Worm (Caenorhabditis elegans) whole organism, early embryonic: ENCODE measurements around the gene elt-1.

Source experiments
- B0310.2 ChIP-seq: sonication (generic microtip); optimal IDR thresholded peaks from 2 replicates; lab custom pipeline; 2016; ENCODE audit warnings: mild to moderate bottlenecking, missing genetic modification characterization, missing compliant biosample characterization
- F13C5.2 ChIP-seq: sonication (generic microtip); optimal IDR thresholded peaks from 2 replicates; lab custom pipeline; 2017; ENCODE audit warnings: mild to moderate bottlenecking, missing genetic modification characterization, inconsistent platforms, missing compliant biosample characterization
- aly-1 ChIP-seq: sonication (generic microtip); optimal IDR thresholded peaks from 2 replicates; lab custom pipeline; 2016; ENCODE audit warnings: missing genetic modification characterization, missing compliant biosample characterization
- ama-1 ChIP-seq: fragments of 150-350 bp; optimal IDR thresholded peaks from 2 replicates; lab custom pipeline; 2014
- ceh-13 ChIP-seq: fragments of 200-800 bp; sonication (Bioruptor generic); optimal IDR thresholded peaks from 2 replicates; lab custom pipeline; 2018; ENCODE audit warnings: mild to moderate bottlenecking, missing genetic modification characterization, missing compliant biosample characterization
- ceh-36 ChIP-seq: sonication (generic microtip); optimal IDR thresholded peaks from 2 replicates; lab custom pipeline; 2016; ENCODE audit warnings: missing genetic modification characterization, inconsistent platforms, missing compliant biosample characterization
- ets-7 ChIP-seq: sonication (generic microtip); optimal IDR thresholded peaks from 2 replicates; lab custom pipeline; 2016; ENCODE audit warnings: missing genotype, missing genetic modification characterization, missing compliant biosample characterization
- flt-1 ChIP-seq: fragments of 200-800 bp; sonication (Bioruptor generic); IDR thresholded peaks from 2 replicates; pipeline ENCODE4 v1.3.6; 2022; ENCODE audit warnings: missing genetic modification characterization, missing compliant biosample characterization
- hmbx-1 ChIP-seq: sonication (generic microtip); optimal IDR thresholded peaks from 2 replicates; lab custom pipeline; 2016; ENCODE audit warnings: mild to moderate bottlenecking, missing genetic modification characterization, missing compliant biosample characterization
- hnd-1 ChIP-seq: sonication (generic microtip); optimal IDR thresholded peaks from 2 replicates; lab custom pipeline; 2016; ENCODE audit warnings: missing genetic modification characterization, missing compliant biosample characterization
- scrt-1 ChIP-seq: fragments of 200-800 bp; sonication (Bioruptor generic); IDR thresholded peaks from 2 replicates; pipeline ENCODE4 v1.3.6; 2022; ENCODE audit warnings: missing genetic modification characterization, missing compliant biosample characterization

ce11 chrIV:9647789-9648361 is 33.1 kb downstream of the elt-1 start, which contains the start of gene amph-1:
- TF ChIP-seq ets-7 (tag; lab: Kevin White, UChicago), result no peak
- no peak for TF ChIP-seq hnd-1
- no peak for TF ChIP-seq ceh-36 (tag; lab: Kevin White, UChicago)
- TF ChIP-seq hmbx-1 (tag; lab: Kevin White, UChicago), result no peak
- TF ChIP-seq ama-1 (lab: Kevin White, UChicago), result no peak
- TF ChIP-seq flt-1 (GFP tag; lab: Robert Waterston, UW), result no peak
- TF ChIP-seq F13C5.2 (tag; lab: Kevin White, UChicago), result peak; percentile 1
- TF ChIP-seq ceh-13 (GFP tag; lab: Kevin White, UChicago), result no peak
- TF ChIP-seq aly-1 (tag; lab: Kevin White, UChicago), result no peak
- no peak for TF ChIP-seq B0310.2 (tag; lab: Kevin White, UChicago)
- no peak for TF ChIP-seq scrt-1
